Fruit fly (Drosophila melanogaster): Measurements from ENCODE around the gene CG8202.

Gene CG8202

DNA sequence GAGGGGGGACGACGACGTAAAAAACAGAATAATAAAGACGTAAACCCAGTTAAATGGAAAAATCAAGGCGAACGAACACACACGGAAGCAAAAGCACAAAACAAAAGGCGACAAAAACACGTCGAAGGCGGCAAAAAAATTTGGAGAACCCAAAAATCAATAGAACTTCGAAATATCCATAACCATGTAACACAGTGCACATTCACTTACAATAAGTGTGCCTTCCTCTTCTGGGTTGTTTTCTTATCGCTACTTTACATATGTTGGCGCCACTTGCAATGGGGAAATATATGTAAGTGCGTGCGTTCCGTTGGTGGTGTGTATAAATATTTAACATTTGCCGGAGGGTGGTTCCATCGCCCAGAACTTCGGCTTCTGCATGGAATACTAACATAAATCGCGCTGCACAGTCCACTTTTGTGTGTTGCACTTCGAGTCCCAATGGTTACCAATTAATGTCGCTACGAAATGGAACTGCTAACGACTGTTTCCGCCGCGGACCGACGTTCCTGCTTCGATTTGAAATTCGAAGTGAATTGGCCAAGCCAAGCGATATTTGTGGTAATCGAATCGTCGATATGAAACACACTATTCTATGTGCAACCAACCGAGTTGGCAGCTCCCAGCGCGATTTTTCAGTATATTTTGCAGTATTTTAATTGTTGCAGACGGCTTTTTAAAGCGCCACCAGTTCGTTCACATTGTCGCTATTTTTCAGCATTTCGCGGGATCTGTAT lies 15.4 kb downstream of the CG8202 start, which contains the start of the genes CG9801 and Nasp (continued):
- TF ChIP-seq CG11085 (GFP tag; IDR thresholded peaks at IDR 0.05) (no peak), otp (GFP tag; IDR thresholded peaks at IDR 0.05) (no peak), Hsf (GFP tag; optimal IDR thresholded peaks at IDR 0.05) (peak; percentile 23), MBD-R2 (GFP tag; IDR thresholded peaks at IDR 0.05) (peak; percentile 77), gce (GFP tag; IDR thresholded peaks at IDR 0.05) (0 out of 3 replicates have a peak, but pooled peaks have one; percentile 15), CG16815 (GFP tag; optimal IDR thresholded peaks at IDR 0.05) (no peak), Fer1 (GFP tag; optimal IDR thresholded peaks at IDR 0.05) (peak; percentile 35), rib (GFP tag; IDR thresholded peaks at IDR 0.05) (peak; percentile 72; the same call in 1 of the 2 replicates), Vsx1 (GFP tag; optimal IDR thresholded peaks at IDR 0.05) (no peak), CG11696 (GFP tag; IDR thresholded peaks at IDR 0.05) (0 out of 2 replicates have a peak, but pooled peaks have one; percentile 6), Sin3A (optimal IDR thresholded peaks at IDR 0.05) (peak; percentile 84), Trl (optimal IDR thresholded peaks at IDR 0.05) (no peak), Trl (GFP tag; optimal IDR thresholded peaks at IDR 0.05) (peak; percentile 42), ranshi (GFP tag; IDR thresholded peaks at IDR 0.05) (no peak), D19B (GFP tag; optimal IDR thresholded peaks at IDR 0.05) (no peak), CG13123 (GFP tag; optimal IDR thresholded peaks at IDR 0.05) (no peak), C15 (GFP tag; IDR thresholded peaks at IDR 0.05) (no peak), Lim3 (GFP tag; IDR thresholded peaks at IDR 0.05) (no peak), Dll (GFP tag; IDR thresholded peaks at IDR 0.05; ENCODE audit: partially characterized antibody) (peak; percentile 76; the same call in 3 of the 4 replicates), CG6854 (GFP tag; optimal IDR thresholded peaks at IDR 0.05) (no peak), dmrt11E (tag; optimal IDR thresholded peaks at IDR 0.05) (peak; percentile 11), aop (GFP tag; IDR thresholded peaks at IDR 0.05) (no peak), Kr (GFP tag; optimal IDR thresholded peaks at IDR 0.05) (no peak), pfk (GFP tag; optimal IDR thresholded peaks at IDR 0.05) (no peak), schlank (tag; optimal IDR thresholded peaks at IDR 0.05) (no peak), stwl (tag; optimal IDR thresholded peaks at IDR 0.05) (peak; percentile 99), Blimp-1 (GFP tag; optimal IDR thresholded peaks at IDR 0.05) (peak; percentile 16), BEAF-32 (GFP tag; optimal IDR thresholded peaks at IDR 0.05) (peak; percentile 81), btn (GFP tag; optimal IDR thresholded peaks at IDR 0.05) (no peak), HLH4C (GFP tag; IDR thresholded peaks at IDR 0.05; ENCODE audit: partially characterized antibody) (peak; percentile 78), Stat92E (GFP tag; optimal IDR thresholded peaks at IDR 0.05) (peak in 1 of 3 experiments; percentile 63), inv (GFP tag; IDR thresholded peaks at IDR 0.05; ENCODE audit: partially characterized antibody) (peak; percentile 64), sisA (GFP tag; IDR thresholded peaks at IDR 0.05) (peak; percentile 19; the same call in 1 of the 2 replicates), emc (GFP tag; optimal IDR thresholded peaks at IDR 0.05) (no peak), gem (tag; optimal IDR thresholded peaks at IDR 0.05) (no peak), Sry-β (GFP tag; optimal IDR thresholded peaks at IDR 0.05) (no peak), gsb-n (tag; optimal IDR thresholded peaks at IDR 0.05) (peak; percentile 43), CG9817 (tag; optimal IDR thresholded peaks at IDR 0.05) (peak; percentile 11), lbe (GFP tag; optimal IDR thresholded peaks at IDR 0.05) (peak; percentile 43), ash1 (GFP tag; optimal IDR thresholded peaks at IDR 0.05) (no peak), bcd (GFP tag; optimal IDR thresholded peaks at IDR 0.05) (peak; percentile 28), Bdp1 (GFP tag; optimal IDR thresholded peaks at IDR 0.05) (peak; percentile 9), CG4854 (GFP tag; optimal IDR thresholded peaks at IDR 0.05) (no peak), Rx (GFP tag; IDR thresholded peaks at IDR 0.05) (no peak), CG12104 (GFP tag; optimal IDR thresholded peaks at IDR 0.05) (no peak), CG34376 (GFP tag; optimal IDR thresholded peaks at IDR 0.05) (no peak), CG11247 (GFP tag; IDR thresholded peaks at IDR 0.05) (peak; percentile 45; the same call in 1 of the 2 replicates), CG1233 (GFP tag; optimal IDR thresholded peaks at IDR 0.05) (no peak), CG12299 (tag; optimal IDR thresholded peaks at IDR 0.05) (peak; percentile 3), ERR (GFP tag; optimal IDR thresholded peaks at IDR 0.05) (peak; percentile 7)

Data from whole organism, embryonic.